Worm (Caenorhabditis elegans) whole organism, L2 larva: ENCODE measurements around the gene cnb-1.

Experiments
- ama-1 ChIP-seq: fragments of 150-350 bp; optimal IDR thresholded peaks from 2 replicates; lab custom pipeline; 2018; ENCODE audit warnings: inconsistent platforms
- egl-27 ChIP-seq: sonication (generic microtip); optimal IDR thresholded peaks from 3 replicates; lab custom pipeline; 2017; ENCODE audit warnings: missing biosample characterization, missing genetic modification reagents, missing genetic modification characterization
- skn-1 ChIP-seq: sonication (generic microtip); optimal IDR thresholded peaks from 2 replicates; lab custom pipeline; 2017; ENCODE audit warnings: missing biosample characterization, missing genetic modification characterization

DNA sequence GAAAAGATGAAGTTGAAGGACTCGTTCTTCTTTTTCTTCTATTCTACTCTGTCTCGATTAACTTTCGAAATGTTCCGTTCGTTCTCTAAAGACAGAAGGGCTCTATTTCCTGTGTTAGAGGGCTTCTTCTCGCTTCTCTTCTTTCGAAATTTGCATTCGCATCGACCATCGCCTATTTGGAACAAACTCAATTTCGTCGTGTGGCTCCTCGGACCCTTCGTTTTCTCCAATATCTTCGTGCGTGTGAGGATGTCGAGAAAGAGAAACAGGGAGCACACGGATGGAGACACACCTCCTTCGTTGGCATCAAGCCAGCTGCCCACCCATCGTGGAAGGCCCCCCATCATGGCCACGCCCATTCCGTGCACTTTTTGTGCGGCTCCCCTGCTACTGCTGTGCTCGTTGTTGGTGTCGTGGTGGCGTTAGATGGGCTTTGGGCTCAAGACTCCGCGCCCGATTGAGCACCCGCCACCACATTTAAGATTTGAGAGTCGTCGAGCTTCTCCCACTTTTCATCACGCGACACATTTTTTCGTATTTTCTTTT is 34.3 kb upstream of the cnb-1 start:
- TF ChIP-seq ama-1 (lab: Kevin White, UChicago): no peak
- TF ChIP-seq egl-27: no peak
- TF ChIP-seq skn-1 (tag; lab: Kevin White, UChicago): no peak
